Fruit fly (Drosophila melanogaster) whole organism, larva: Measurements from ENCODE around the gene TyrRS.

Experiments used
- noc ChIP-seq: fragments of 200-800 bp; sonication (Bioruptor generic); optimal IDR thresholded peaks from 3 replicates; lab custom pipeline; 2019; ENCODE audit warnings: missing biosample characterization, mild to moderate bottlenecking, missing genetic modification characterization, moderate library complexity

The TyrRS gene

DNA sequence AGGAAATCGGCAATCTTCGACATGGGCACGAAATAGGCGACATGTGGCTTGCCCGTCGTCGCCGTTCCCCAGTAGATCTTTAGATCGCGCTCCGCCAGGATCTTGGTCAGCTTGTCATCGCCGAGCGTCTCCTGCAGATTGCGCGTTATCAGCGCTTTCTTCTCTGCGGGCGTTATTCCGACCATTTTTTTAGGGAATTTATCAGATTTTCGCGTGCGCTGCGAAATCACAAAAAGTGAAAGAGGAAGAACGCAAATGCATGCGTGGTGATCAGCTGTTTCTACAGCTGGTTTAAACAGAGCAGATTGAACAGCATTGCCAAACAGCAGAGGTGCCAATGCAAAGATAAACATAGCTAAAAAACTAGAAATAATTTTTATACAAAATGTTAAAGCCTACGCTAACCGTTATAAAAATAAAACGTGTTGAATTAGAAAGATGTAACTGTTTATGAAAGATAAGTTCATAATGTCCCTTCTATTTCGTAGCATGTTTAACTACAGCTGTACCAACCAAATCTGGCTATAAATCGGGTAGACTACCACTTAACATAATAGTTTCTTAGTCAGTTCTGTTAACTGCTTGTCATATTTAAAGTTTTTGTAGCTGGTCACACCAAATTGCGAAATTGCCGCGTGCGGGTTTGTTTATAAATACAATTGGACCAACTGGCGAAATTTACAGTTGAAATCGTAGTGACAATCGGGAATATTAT, at the start of gene TyrRS, which contains the start of gene CG33158:
Gene TyrRS (minus strand): TSS at position 244 of the 715 bp plus-strand sequence.
Gene CG33158 (plus strand): TSS at position 539 of the 715 bp plus-strand sequence.
- no peak for TF ChIP-seq noc (tag; lab: Kevin White, UChicago)

DNA sequence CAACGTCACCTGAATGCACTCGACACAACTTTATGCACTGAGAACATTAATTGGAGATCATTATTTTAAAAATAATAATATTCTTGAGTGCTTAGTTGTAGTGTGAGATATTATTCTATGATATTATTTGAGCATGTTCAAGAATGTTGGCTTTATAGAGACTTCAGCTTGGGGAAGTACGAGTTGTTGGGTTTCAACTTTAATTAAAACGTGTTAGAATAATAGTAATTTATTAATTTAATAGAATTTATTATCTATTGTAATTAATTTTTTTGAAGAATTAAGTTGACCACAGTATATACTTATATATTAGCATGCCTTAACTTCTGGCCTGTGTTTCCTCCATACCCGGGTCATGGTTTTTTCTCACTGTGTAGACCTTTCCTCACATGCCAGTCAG, 44.7 kb upstream of the TyrRS start:
- TF ChIP-seq noc (tag; lab: Kevin White, UChicago): no peak

DNA sequence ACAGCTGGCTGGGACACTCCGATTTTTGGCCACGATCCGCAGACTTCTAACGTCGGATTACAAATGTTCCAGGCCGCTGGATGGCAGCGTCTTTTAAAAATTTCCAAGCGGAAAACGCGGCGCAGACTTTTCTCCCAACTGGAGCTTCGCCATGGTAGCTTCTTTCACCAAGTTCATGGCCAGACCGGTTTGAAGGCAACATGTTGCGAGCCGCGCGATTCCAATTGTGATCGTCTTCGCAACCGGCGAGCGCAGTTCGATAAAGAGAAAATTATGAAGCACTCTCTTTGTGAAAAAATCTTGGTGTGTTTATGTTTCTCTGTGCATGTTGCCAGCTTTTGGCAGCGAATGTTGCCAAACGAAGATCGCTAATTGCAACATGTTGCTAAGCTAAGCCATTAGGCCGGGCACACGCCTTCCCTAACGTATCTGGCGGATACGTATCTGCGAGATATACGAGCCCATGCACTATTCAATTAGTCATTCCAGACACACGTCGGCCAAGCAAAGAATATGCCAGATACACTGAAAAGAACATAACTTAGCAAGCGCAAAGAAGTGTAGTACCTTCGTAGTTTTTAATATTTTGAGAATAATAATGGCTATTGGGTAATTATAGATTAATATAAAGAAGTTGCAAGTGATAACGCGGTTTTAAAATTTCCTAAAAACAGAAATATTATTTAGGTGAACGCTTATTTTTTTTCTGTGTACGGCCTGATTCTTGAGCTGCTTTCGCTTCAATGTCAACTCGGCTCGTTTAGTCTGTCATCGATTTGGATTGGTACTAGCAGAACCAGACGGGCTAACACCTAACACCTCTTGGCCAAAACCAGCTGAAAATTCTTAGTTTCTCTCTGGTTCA, 33.0 kb upstream of the TyrRS start, which contains the start of gene dsx-c73A:
Gene dsx-c73A (minus strand): TSS at position 72 of the 865 bp plus-strand sequence.
- TF ChIP-seq noc (tag; lab: Kevin White, UChicago): no peak

DNA sequence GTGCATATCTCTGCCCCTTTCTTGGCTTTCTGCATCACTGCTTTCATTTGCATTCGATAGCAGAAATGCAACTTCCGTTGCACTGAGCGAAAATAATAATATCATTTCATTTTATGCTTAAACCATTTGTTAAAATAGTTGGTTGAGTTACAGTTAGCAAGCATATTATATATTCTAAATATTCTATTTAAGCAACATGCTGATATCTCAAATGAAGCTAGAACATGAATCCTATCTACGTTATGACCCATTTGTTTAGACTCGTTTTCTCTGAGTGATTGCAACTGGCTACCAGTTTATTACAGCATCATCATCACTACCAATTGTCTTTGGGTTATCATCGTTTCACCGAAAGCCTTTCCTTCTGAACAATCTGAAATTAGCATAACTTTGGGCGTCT, 23.5 kb upstream of the TyrRS start:
- TF ChIP-seq noc (tag; lab: Kevin White, UChicago): no peak

DNA sequence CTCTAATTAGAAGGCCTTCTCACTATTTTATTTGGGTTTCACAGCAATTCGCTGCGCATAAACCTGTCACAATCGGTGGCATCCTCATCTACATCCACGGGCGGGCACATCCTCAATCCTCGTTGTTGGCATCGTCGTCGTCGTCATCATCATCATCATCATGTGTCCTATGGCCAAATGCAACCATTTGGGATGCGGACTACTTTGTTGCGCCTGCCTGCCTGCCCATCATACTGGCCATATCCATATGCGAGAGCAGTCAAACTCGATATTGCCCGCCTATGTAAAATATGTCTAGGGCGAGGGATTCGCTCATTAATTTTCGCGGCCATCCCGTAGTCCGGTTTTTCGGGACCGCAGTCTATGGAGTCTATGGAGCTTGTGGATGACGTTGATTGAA, 18.2 kb upstream of the TyrRS start:
- no peak for TF ChIP-seq noc (tag; lab: Kevin White, UChicago)

DNA sequence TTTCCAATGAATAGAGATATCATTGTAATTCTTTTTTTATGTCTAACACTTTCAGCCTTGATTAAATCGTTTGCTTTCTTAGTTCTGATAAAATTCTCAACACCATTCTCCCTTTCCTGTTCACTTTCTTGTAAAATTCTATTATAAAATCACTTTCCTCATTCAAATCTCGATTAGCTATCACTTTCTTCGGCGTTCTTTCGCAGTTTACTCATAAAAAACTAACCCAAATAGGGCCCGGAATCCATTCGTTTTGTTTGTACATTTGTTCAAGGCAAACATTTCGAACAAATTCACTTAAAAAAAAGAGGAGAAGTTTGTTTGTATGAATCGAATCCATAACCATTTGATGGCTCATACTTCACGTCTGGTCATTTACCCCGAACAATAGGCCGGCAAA, 14.5 kb upstream of the TyrRS start:
- TF ChIP-seq noc (tag; lab: Kevin White, UChicago): no peak

dm6 chr3L:16431056-16431455, 12.0 kb upstream of the TyrRS start:
- TF ChIP-seq noc (tag; lab: Kevin White, UChicago): no peak

dm6 chr3L:16429451-16429850, 10.3 kb upstream of the TyrRS start:
- TF ChIP-seq noc (tag; lab: Kevin White, UChicago): no peak

DNA sequence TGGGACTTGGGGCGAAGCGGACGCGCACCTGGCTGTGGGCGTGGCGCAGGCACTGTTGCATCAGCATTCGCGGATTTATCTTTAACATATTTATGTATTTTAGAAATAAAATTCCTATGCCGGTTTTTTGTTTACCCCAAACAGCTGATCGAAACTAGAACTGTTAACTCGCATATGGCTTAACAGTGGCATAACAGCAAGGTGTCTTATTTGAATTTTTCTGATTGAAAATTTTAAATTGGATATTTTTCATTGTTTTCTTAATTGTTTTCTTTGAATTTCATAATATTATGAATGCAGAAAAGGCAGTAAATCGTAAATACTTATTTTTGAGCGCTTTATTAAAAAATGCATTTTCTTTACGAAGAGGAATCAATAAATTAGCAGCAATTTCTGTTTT, 2.1 kb downstream of the TyrRS start, which contains the start of gene GluRS-m:
Gene GluRS-m (minus strand): TSS at position 154 of the 400 bp plus-strand sequence.
- no peak for TF ChIP-seq noc (tag; lab: Kevin White, UChicago)

dm6 chr3L:16412394-16412950, 6.6 kb downstream of the TyrRS start, which contains the start of gene Serinc:
TSS of gene Serinc (plus strand) at chr3L:16412722.
- no peak for TF ChIP-seq noc (tag; lab: Kevin White, UChicago)

DNA sequence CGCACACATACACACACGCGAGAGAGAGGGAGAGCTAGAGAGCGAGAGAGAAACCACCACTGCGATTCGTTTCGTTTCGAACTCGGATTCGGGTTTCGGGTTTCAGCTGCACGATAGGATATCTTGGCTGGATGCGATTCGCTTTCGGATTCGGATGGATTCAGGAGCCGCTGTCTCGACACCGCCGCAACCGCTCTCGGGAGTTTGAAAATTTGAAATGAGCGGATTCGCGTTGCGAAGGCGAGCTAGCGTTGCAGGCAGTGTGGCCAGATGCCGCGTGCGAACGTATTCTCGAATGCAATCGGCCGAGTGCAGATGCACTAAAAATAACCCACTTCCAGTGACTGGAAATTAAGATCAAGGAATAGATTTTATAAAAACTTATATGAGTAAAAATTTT, 7.5 kb downstream of the TyrRS start, which contains the start of gene fax:
Gene fax (minus strand): TSS at position 263 of the 400 bp plus-strand sequence.
- TF ChIP-seq noc (tag; lab: Kevin White, UChicago): no peak

dm6 chr3L:16410234-16411119, 8.6 kb downstream of the TyrRS start:
- TF ChIP-seq noc (tag; lab: Kevin White, UChicago): no peak

- TF ChIP-seq noc (tag; lab: Kevin White, UChicago): no peak
These were observed 9.5 kb downstream of the TyrRS start for dm6 chr3L:16409440-16410233.
